Worm (Caenorhabditis elegans) whole organism, mixed stage, embryonic: Measurements from ENCODE around the gene sdz-24.
"Not testable (repeated sequence)": the region's sequence is repeated elsewhere in the genome, so short reads cannot be mapped to it uniquely, and the experiment has no call there.

Experiments
- M03D4.4 ChIP-seq: sonication (generic microtip); optimal IDR thresholded peaks from 2 replicates; lab custom pipeline; 2017; ENCODE audit warnings: mild to moderate bottlenecking, missing genetic modification characterization, missing compliant biosample characterization
- bed-3 ChIP-seq: fragments of 200-800 bp; sonication (Bioruptor generic); optimal IDR thresholded peaks from 3 replicates; lab custom pipeline; 2018; ENCODE audit warnings: mild to moderate bottlenecking, missing genetic modification characterization, moderate library complexity, missing compliant biosample characterization
- blmp-1 ChIP-seq: fragments of 150-350 bp; optimal IDR thresholded peaks from 2 replicates; lab custom pipeline; 2014; ENCODE audit warnings: missing biosample characterization, missing genetic modification characterization
- ceh-39 ChIP-seq: fragments of 150-350 bp; optimal IDR thresholded peaks from 2 replicates; lab custom pipeline; 2014; ENCODE audit warnings: missing biosample characterization, missing genetic modification characterization
- ceh-43 ChIP-seq: fragments of 200-800 bp; sonication (Bioruptor generic); optimal IDR thresholded peaks from 2 replicates; lab custom pipeline; 2018; ENCODE audit warnings: mild to moderate bottlenecking, missing genetic modification characterization, moderate library complexity, missing compliant biosample characterization
- ceh-83 ChIP-seq: fragments of 200-800 bp; sonication (Bioruptor generic); optimal IDR thresholded peaks from 2 replicates; lab custom pipeline; 2018; ENCODE audit warnings: mild to moderate bottlenecking, missing genetic modification characterization, missing compliant biosample characterization
- ces-1 ChIP-seq: fragments of 150-350 bp; optimal IDR thresholded peaks from 2 replicates; lab custom pipeline; 2014; ENCODE audit warnings: missing biosample characterization, missing genetic modification reagents, missing genetic modification characterization
- elt-1 ChIP-seq: sonication (generic microtip); optimal IDR thresholded peaks from 2 replicates; lab custom pipeline; 2017; ENCODE audit warnings: missing genetic modification characterization, mild to moderate bottlenecking, missing compliant biosample characterization, antibody characterized with exemption, moderate library complexity, borderline replicate concordance; ENCODE audit not compliant: insufficient read depth
- flh-1 ChIP-seq: fragments of 200-800 bp; sonication (Bioruptor generic); optimal IDR thresholded peaks from 2 replicates; lab custom pipeline; 2018; ENCODE audit warnings: mild to moderate bottlenecking, missing genetic modification characterization, moderate library complexity, missing compliant biosample characterization
- ham-2 ChIP-seq: fragments of 200-800 bp; sonication (Bioruptor generic); optimal IDR thresholded peaks from 2 replicates; lab custom pipeline; 2018; ENCODE audit warnings: mild to moderate bottlenecking, missing genetic modification characterization, missing compliant biosample characterization
- hlh-1 ChIP-seq: fragments of 150-350 bp; optimal IDR thresholded peaks from 2 replicates; lab custom pipeline; 2014; ENCODE audit warnings: missing biosample characterization, missing genetic modification reagents, missing genetic modification characterization
- lin-32 ChIP-seq: fragments of 200-800 bp; sonication (Bioruptor generic); optimal IDR thresholded peaks from 2 replicates; lab custom pipeline; 2018; ENCODE audit warnings: mild to moderate bottlenecking, missing genetic modification characterization, missing compliant biosample characterization
- lsy-2 ChIP-seq: fragments of 150-350 bp; optimal IDR thresholded peaks from 2 replicates; lab custom pipeline; 2014; ENCODE audit warnings: missing biosample characterization, missing genetic modification characterization
- mab-5 ChIP-seq: fragments of 150-350 bp; optimal IDR thresholded peaks from 2 replicates; lab custom pipeline; 2014; ENCODE audit warnings: missing biosample characterization, missing genetic modification characterization
- mep-1 ChIP-seq: fragments of 150-350 bp; optimal IDR thresholded peaks from 2 replicates; lab custom pipeline; 2017; ENCODE audit warnings: missing biosample characterization, missing genetic modification reagents, missing genetic modification characterization, inconsistent platforms
- mls-2 ChIP-seq: sonication (generic microtip); optimal IDR thresholded peaks from 2 replicates; lab custom pipeline; 2016; ENCODE audit warnings: mild to moderate bottlenecking, missing genetic modification characterization, moderate library complexity, missing compliant biosample characterization
- nhr-12 ChIP-seq: fragments of 150-350 bp; optimal IDR thresholded peaks from 2 replicates; lab custom pipeline; 2014; ENCODE audit warnings: missing biosample characterization, missing genetic modification characterization
- nhr-2 ChIP-seq: fragments of 150-350 bp; optimal IDR thresholded peaks from 2 replicates; lab custom pipeline; 2014; ENCODE audit warnings: missing biosample characterization, missing genetic modification characterization
- nhr-28 ChIP-seq: fragments of 150-350 bp; optimal IDR thresholded peaks from 2 replicates; lab custom pipeline; 2014; ENCODE audit warnings: missing biosample characterization, missing genetic modification characterization
- nhr-76 ChIP-seq: sonication (generic microtip); optimal IDR thresholded peaks from 2 replicates; lab custom pipeline; 2017; ENCODE audit warnings: missing biosample characterization, missing genetic modification characterization
- pha-4 ChIP-seq: fragments of 150-350 bp; optimal IDR thresholded peaks from 2 replicates; lab custom pipeline; 2018; ENCODE audit warnings: missing biosample characterization, missing genetic modification reagents, missing genetic modification characterization
- snpc-4 ChIP-seq: fragments of 150-350 bp; optimal IDR thresholded peaks from 2 replicates; lab custom pipeline; 2014; ENCODE audit warnings: missing biosample characterization, missing genetic modification characterization
- sptf-1 ChIP-seq: sonication (generic microtip); optimal IDR thresholded peaks from 2 replicates; lab custom pipeline; 2017; ENCODE audit warnings: mild to moderate bottlenecking, missing genetic modification characterization, moderate library complexity, missing compliant biosample characterization
- tbx-8 ChIP-seq: fragments of 200-800 bp; sonication (Bioruptor generic); optimal IDR thresholded peaks from 2 replicates; lab custom pipeline; 2018; ENCODE audit warnings: mild to moderate bottlenecking, missing genetic modification characterization, moderate library complexity, missing compliant biosample characterization
- unc-120 ChIP-seq: sonication (generic microtip); optimal IDR thresholded peaks from 2 replicates; lab custom pipeline; 2017; ENCODE audit warnings: missing genetic modification characterization, missing compliant biosample characterization; ENCODE audit not compliant: poor library complexity, severe bottlenecking
- unc-39 ChIP-seq: fragments of 150-350 bp; optimal IDR thresholded peaks from 2 replicates; lab custom pipeline; 2014; ENCODE audit warnings: missing biosample characterization, missing genetic modification characterization
- unc-62 ChIP-seq: fragments of 150-350 bp; optimal IDR thresholded peaks from 2 replicates; lab custom pipeline; 2014; ENCODE audit warnings: missing biosample characterization, missing genetic modification reagents, missing genetic modification characterization
- ztf-11 ChIP-seq: fragments of 150-350 bp; optimal IDR thresholded peaks from 2 replicates; lab custom pipeline; 2014; ENCODE audit warnings: missing biosample characterization, missing genetic modification characterization

sdz-24 gene

ce11 chrII:658369-658768, at the start of gene sdz-24:
Gene sdz-24, plus strand, starts transcription at chrII:658669.
- TF ChIP-seq bed-3 (GFP tag; lab: Kevin White, UChicago): no peak
- TF ChIP-seq unc-120 (tag; lab: Kevin White, UChicago): no peak

- no peak for TF ChIP-seq ceh-83 (GFP tag; lab: Kevin White, UChicago)
- no peak for TF ChIP-seq nhr-2 (tag; lab: Kevin White, UChicago)
- TF ChIP-seq snpc-4 (tag; lab: Kevin White, UChicago): no peak
- TF ChIP-seq lsy-2: no peak
- TF ChIP-seq nhr-12 (tag; lab: Kevin White, UChicago): no peak
- no peak for TF ChIP-seq M03D4.4 (tag; lab: Kevin White, UChicago)
- TF ChIP-seq mls-2: no peak
- no peak for TF ChIP-seq unc-39 (tag; lab: Kevin White, UChicago)
- TF ChIP-seq, all 35 proteins: peak for 0
Measured at ce11 chrII:608757-609156, 49.7 kb upstream of the sdz-24 start, which contains the start of gene W04H10.1. Gene W04H10.1, plus strand, starts transcription at chrII:609057.

- not testable (repeated sequence) for TF ChIP-seq flh-1, ceh-43, ces-1 (GFP tag; lab: Kevin White, UChicago)
- TF ChIP-seq, all 35 proteins: peak for 0; not testable (repeated sequence) for 35
Measured at ce11 chrII:612361-612760, 46.1 kb upstream of the sdz-24 start, which contains the start of gene clec-118. Gene clec-118, minus strand, starts transcription at chrII:612461.

DNA sequence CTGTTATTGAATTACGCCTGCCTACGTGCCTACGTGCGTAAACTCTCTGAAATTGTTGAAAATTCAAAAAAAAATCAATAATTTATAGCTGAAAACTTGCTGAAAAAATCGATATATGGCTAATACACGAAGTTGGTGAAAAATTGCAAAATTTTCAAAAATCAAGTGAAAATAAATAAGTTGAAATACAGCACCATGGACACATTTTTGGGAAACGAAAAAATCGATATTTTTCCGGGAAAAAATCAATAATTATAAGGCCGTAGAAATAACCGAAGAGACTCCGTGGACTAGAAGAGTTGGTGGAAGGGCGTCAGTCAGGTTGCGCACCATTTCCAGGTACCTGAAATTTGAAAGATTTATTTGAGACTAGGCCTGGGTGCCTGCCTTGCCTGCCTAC, 43.8 kb upstream of the sdz-24 start:
- TF ChIP-seq ceh-43 (GFP tag; lab: Kevin White, UChicago) (no peak), pha-4 (tag; lab: Kevin White, UChicago) (no peak), ham-2 (no peak), mls-2 (no peak), flh-1 (GFP tag; lab: Kevin White, UChicago) (no peak), unc-39 (tag; lab: Kevin White, UChicago) (no peak), nhr-76 (tag; lab: Kevin White, UChicago) (no peak), elt-1 (tag; lab: Kevin White, UChicago) (no peak), lsy-2 (no peak)

ce11 chrII:621141-621540, 37.3 kb upstream of the sdz-24 start:
- TF ChIP-seq tbx-8 (no peak), ztf-11 (tag; lab: Kevin White, UChicago) (no peak), nhr-28 (tag; lab: Kevin White, UChicago) (no peak), bed-3 (GFP tag; lab: Kevin White, UChicago) (no peak), flh-1 (GFP tag; lab: Kevin White, UChicago) (no peak), hlh-1 (no peak), blmp-1 (tag; lab: Kevin White, UChicago) (no peak), elt-1 (tag; lab: Kevin White, UChicago) (no peak), ceh-83 (GFP tag; lab: Kevin White, UChicago) (no peak)

ce11 chrII:622478-622877, 36.0 kb upstream of the sdz-24 start:
- TF ChIP-seq pha-4 (tag; lab: Kevin White, UChicago): peak; percentile 39
- TF ChIP-seq ces-1 (GFP tag; lab: Kevin White, UChicago): peak; percentile 61
- peak; percentile 17 for TF ChIP-seq unc-62 (GFP tag; lab: Kevin White, UChicago)
- peak; percentile 81 for TF ChIP-seq lin-32
- no peak for TF ChIP-seq M03D4.4 (tag; lab: Kevin White, UChicago)
- no peak for TF ChIP-seq nhr-28 (tag; lab: Kevin White, UChicago)
- TF ChIP-seq mab-5 (tag; lab: Kevin White, UChicago): no peak
- peak; percentile 10 for TF ChIP-seq sptf-1 (tag; lab: Kevin White, UChicago)
- TF ChIP-seq mep-1: peak; percentile 66
- TF ChIP-seq tbx-8: no peak
- TF ChIP-seq ceh-83 (GFP tag; lab: Kevin White, UChicago): no peak
- TF ChIP-seq unc-120 (tag; lab: Kevin White, UChicago): peak; percentile 83
- no peak for TF ChIP-seq ham-2
- TF ChIP-seq ceh-39 (tag; lab: Kevin White, UChicago): no peak
- peak; percentile 39 for TF ChIP-seq hlh-1
- TF ChIP-seq ztf-11 (tag; lab: Kevin White, UChicago): no peak
